Fruit fly (Drosophila melanogaster) whole organism, adult: ENCODE results near the gene Snx27.

Experiments
- CG1620 ChIP-seq: fragments of 200-800 bp; sonication (Bioruptor generic); optimal IDR thresholded peaks from 2 replicates; lab custom pipeline; 2016; ENCODE audit warnings: missing biosample characterization, missing genetic modification characterization
- kay ChIP-seq: fragments of 200-800 bp; sonication (Bioruptor generic); peaks from one replicate; lab custom pipeline; 2016; ENCODE audit warnings: missing biosample characterization, missing genetic modification characterization, borderline replicate concordance
- pad ChIP-seq: fragments of 200-800 bp; sonication (Bioruptor generic); optimal IDR thresholded peaks from 3 replicates; lab custom pipeline; 2017; ENCODE audit warnings: missing biosample characterization, missing genetic modification characterization, mild to moderate bottlenecking, moderate library complexity, missing genetic modification reagents
- toe ChIP-seq: fragments of 200-800 bp; sonication (Bioruptor generic); optimal IDR thresholded peaks from 2 replicates; lab custom pipeline; 2016; ENCODE audit warnings: missing biosample characterization, missing genetic modification characterization

dm6 chrX:5781520-5781919 is 43.7 kb upstream of the Snx27 start, which contains the start of gene CG3108:
- TF ChIP-seq CG1620, result no peak
- TF ChIP-seq toe, result no peak
- TF ChIP-seq kay (GFP tag; lab: Kevin White, UChicago), result no peak
- no peak for TF ChIP-seq pad
